Worm (Caenorhabditis elegans): ENCODE results near the gene srx-122.

srx-122 gene

DNA sequence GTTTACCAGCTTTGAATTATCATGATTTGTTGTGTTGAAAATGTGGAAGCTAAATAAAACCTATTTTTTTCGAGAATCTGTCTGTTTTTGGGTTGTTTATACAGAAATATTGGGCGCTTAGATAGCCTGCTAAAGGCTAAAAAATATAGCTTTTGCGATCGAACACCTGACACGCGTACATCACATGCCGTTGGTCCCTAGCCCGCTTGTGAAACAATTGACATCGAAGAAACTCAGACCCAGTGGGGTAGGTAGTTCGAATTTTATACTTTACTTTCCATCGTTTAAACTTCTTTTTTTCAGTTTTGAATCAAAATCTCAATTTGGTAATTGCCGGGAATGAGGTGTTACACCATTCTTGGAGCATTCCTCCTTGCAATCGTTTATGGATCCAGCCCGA is 41.3 kb upstream of the srx-122 start, which contains the start of gene C17B7.4:
Gene C17B7.4, plus strand, starts transcription at position 301 of the 400 bp plus-strand sequence.
- TF ChIP-seq ztf-18 (tag; optimal IDR thresholded peaks at IDR 0.05): no peak
- TF ChIP-seq Y67H2A.10 (GFP tag; conservative IDR thresholded peaks at IDR 0.05): no peak
- no peak for TF ChIP-seq hmg-1.2 (GFP tag; IDR thresholded peaks at IDR 0.05)
- TF ChIP-seq ama-1 (optimal IDR thresholded peaks at IDR 0.05): no peak
- no peak for TF ChIP-seq ama-1 (GFP tag; optimal IDR thresholded peaks at IDR 0.05)
- TF ChIP-seq hmg-20 (GFP tag; IDR thresholded peaks at IDR 0.05): no peak

- no peak for TF ChIP-seq Y56A3A.18 (GFP tag; IDR thresholded peaks at IDR 0.05)
- TF ChIP-seq bed-1 (GFP tag; IDR thresholded peaks at IDR 0.05): no peak
- TF ChIP-seq attf-3 (GFP tag; conservative IDR thresholded peaks at IDR 0.05): no peak
- TF ChIP-seq F49E8.2 (tag; optimal IDR thresholded peaks at IDR 0.05; ENCODE audit: insufficient read depth): no peak
- no peak for TF ChIP-seq C17E4.6 (GFP tag; IDR thresholded peaks at IDR 0.05)
- TF ChIP-seq somi-1 (GFP tag; optimal IDR thresholded peaks at IDR 0.05): no peak
- TF ChIP-seq attf-5 (GFP tag; optimal IDR thresholded peaks at IDR 0.05): no peak
Measured at ce11 chrV:3333334-3333733, 35.7 kb upstream of the srx-122 start, which contains the start of gene C17B7.5. Gene C17B7.5 (plus strand): TSS chrV:3333634.

DNA sequence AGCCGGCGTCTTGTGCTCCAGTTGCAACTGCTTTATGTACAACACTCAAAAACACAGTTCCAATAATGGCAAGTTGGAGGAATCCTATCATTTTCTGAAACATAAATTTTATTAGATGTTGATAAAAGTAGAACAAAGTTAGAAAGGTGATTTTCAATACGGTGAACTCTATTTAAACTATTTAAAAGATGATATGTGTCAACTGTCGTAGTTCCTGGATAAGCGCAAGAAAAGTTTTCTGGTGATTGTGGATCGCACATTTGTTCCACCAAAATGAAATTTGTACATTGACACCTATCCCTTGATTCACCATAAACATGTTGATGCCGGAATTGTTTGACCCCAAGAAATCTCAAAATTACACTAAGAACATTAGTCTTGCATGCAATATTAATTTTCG is 34.4 kb upstream of the srx-122 start, which contains the start of gene C17B7.9:
Gene C17B7.9, minus strand, starts transcription at position 101 of the 400 bp plus-strand sequence.
- no peak for TF ChIP-seq madf-6 (GFP tag; IDR thresholded peaks at IDR 0.05)
- no peak for TF ChIP-seq fkh-3 (tag; optimal IDR thresholded peaks at IDR 0.05)
- TF ChIP-seq nfyb-1 (GFP tag; IDR thresholded peaks at IDR 0.05): no peak
- no peak for TF ChIP-seq snpc-3.4 (tag; optimal IDR thresholded peaks at IDR 0.05)
- TF ChIP-seq zim-3 (tag; optimal IDR thresholded peaks at IDR 0.05): no peak
- TF ChIP-seq F57C9.4 (tag; optimal IDR thresholded peaks at IDR 0.05): no peak
- no peak for TF ChIP-seq ztf-26 (tag; optimal IDR thresholded peaks at IDR 0.05)
- TF ChIP-seq Y56A3A.18 (GFP tag; IDR thresholded peaks at IDR 0.05): no peak
- no peak for TF ChIP-seq B0035.1 (tag; optimal IDR thresholded peaks at IDR 0.05)
- TF ChIP-seq chd-7 (tag; optimal IDR thresholded peaks at IDR 0.05): no peak
- no peak for TF ChIP-seq D2030.7 (GFP tag; IDR thresholded peaks at IDR 0.05)
- no peak for TF ChIP-seq ama-1 (optimal IDR thresholded peaks at IDR 0.05)
- no peak for TF ChIP-seq ama-1 (GFP tag; optimal IDR thresholded peaks at IDR 0.05)
- no peak for TF ChIP-seq nfya-2 (GFP tag; IDR thresholded peaks at IDR 0.05)
- no peak for TF ChIP-seq tlf-1 (GFP tag; optimal IDR thresholded peaks at IDR 0.05)
- TF ChIP-seq tbx-9 (tag; optimal IDR thresholded peaks at IDR 0.05; ENCODE audit: borderline replicate concordance): no peak
- no peak for TF ChIP-seq madf-10 (tag; optimal IDR thresholded peaks at IDR 0.05)

ce11 chrV:3324178-3324577 is 26.5 kb upstream of the srx-122 start, which contains the start of gene C17B7.8:
Gene C17B7.8 (minus strand): TSS chrV:3324278.
- no peak for TF ChIP-seq nfya-1 (tag; optimal IDR thresholded peaks at IDR 0.05; ENCODE audit: borderline replicate concordance, insufficient read depth)
- no peak for TF ChIP-seq Y95B8A.8 (GFP tag; IDR thresholded peaks at IDR 0.05)
- TF ChIP-seq nhr-80 (tag; optimal IDR thresholded peaks at IDR 0.05): no peak
- TF ChIP-seq Y79H2A.3 (GFP tag; conservative IDR thresholded peaks at IDR 0.05): no peak
- no peak for TF ChIP-seq cebp-2 (GFP tag; IDR thresholded peaks at IDR 0.05)
- TF ChIP-seq F37B4.10 (GFP tag; IDR thresholded peaks at IDR 0.05): no peak
- TF ChIP-seq hrde-1 (tag; optimal IDR thresholded peaks at IDR 0.05; ENCODE audit: borderline replicate concordance): no peak
- no peak for TF ChIP-seq bed-2 (GFP tag; IDR thresholded peaks at IDR 0.05)
- TF ChIP-seq nhr-179 (tag; optimal IDR thresholded peaks at IDR 0.05): no peak
- TF ChIP-seq C06A6.2 (GFP tag; conservative IDR thresholded peaks at IDR 0.05): no peak
- no peak for TF ChIP-seq snpc-1.3 (tag; optimal IDR thresholded peaks at IDR 0.05; ENCODE audit: insufficient read depth)
- TF ChIP-seq lir-1 (GFP tag; conservative IDR thresholded peaks at IDR 0.05): no peak
- no peak for TF ChIP-seq chd-7 (tag; optimal IDR thresholded peaks at IDR 0.05)
- no peak for TF ChIP-seq Y53G8AR.9 (GFP tag; conservative IDR thresholded peaks at IDR 0.05)
- no peak for TF ChIP-seq bed-1 (GFP tag; IDR thresholded peaks at IDR 0.05)

Data from whole organism, young adult.